Fruit fly (Drosophila melanogaster): ENCODE measurements around the gene Tdrd3.
A peak's percentile ranks its signal among the peaks of the same experiment; 100 is the strongest.

The Tdrd3 gene

dm6 chr3L:14789676-14790075, 3.1 kb downstream of the Tdrd3 start, which contains the start of gene Helz (continued):
- TF ChIP-seq zfh2 (GFP tag; optimal IDR thresholded peaks at IDR 0.05) (peak; percentile 10), yki (optimal IDR thresholded peaks at IDR 0.05) (no peak), CG8478 (optimal IDR thresholded peaks at IDR 0.05) (no peak), CG3163 (GFP tag; optimal IDR thresholded peaks at IDR 0.05) (no peak), Lpt (GFP tag; optimal IDR thresholded peaks at IDR 0.05) (no peak), Usf (GFP tag; optimal IDR thresholded peaks at IDR 0.05) (no peak), CG9932 (GFP tag; IDR thresholded peaks at IDR 0.05) (peak; percentile 69), CG10267 (tag; optimal IDR thresholded peaks at IDR 0.05) (peak; percentile 67), H2.0 (GFP tag; IDR thresholded peaks at IDR 0.05) (0 out of 2 replicates have a peak, but pooled peaks have one; percentile 12), Gsc (GFP tag; IDR thresholded peaks at IDR 0.05) (no peak), CG16815 (GFP tag; optimal IDR thresholded peaks at IDR 0.05) (no peak), luna (GFP tag; optimal IDR thresholded peaks at IDR 0.05) (no peak), CG10431 (GFP tag; optimal IDR thresholded peaks at IDR 0.05) (no peak), CG10654 (GFP tag; optimal IDR thresholded peaks at IDR 0.05) (no peak), CG12299 (tag; optimal IDR thresholded peaks at IDR 0.05) (no peak), CG8290 (GFP tag; optimal IDR thresholded peaks at IDR 0.05) (no peak), CG8290 (tag; optimal IDR thresholded peaks at IDR 0.05) (peak in 1 of 2 experiments; percentile 77), CG1603 (tag; optimal IDR thresholded peaks at IDR 0.05) (peak; percentile 52), CG1233 (GFP tag; optimal IDR thresholded peaks at IDR 0.05) (no peak), ssp (GFP tag; IDR thresholded peaks at IDR 0.05) (no peak), lmd (GFP tag; IDR thresholded peaks at IDR 0.05) (no peak), CG17829 (tag; optimal IDR thresholded peaks at IDR 0.05) (no peak), Jarid2 (GFP tag; optimal IDR thresholded peaks at IDR 0.05) (no peak), CG30020 (tag; optimal IDR thresholded peaks at IDR 0.05) (no peak), corto (GFP tag; optimal IDR thresholded peaks at IDR 0.05) (no peak), ase (GFP tag; IDR thresholded peaks at IDR 0.05) (no peak), trem (tag; optimal IDR thresholded peaks at IDR 0.05) (no peak), Atf6 (GFP tag; IDR thresholded peaks at IDR 0.05) (no peak), fd96Cb (tag; optimal IDR thresholded peaks at IDR 0.05) (no peak), bab2 (GFP tag; optimal IDR thresholded peaks at IDR 0.05) (no peak), Dp (GFP tag; optimal IDR thresholded peaks at IDR 0.05) (peak; percentile 96), Dfd (GFP tag; optimal IDR thresholded peaks at IDR 0.05) (no peak), CTCF (GFP tag; optimal IDR thresholded peaks at IDR 0.05) (no peak), fru (optimal IDR thresholded peaks at IDR 0.05) (no peak), cg (GFP tag; optimal IDR thresholded peaks at IDR 0.05) (no peak), Fer2 (tag; optimal IDR thresholded peaks at IDR 0.05) (no peak), CG13296 (GFP tag; optimal IDR thresholded peaks at IDR 0.05) (no peak), CG4854 (GFP tag; optimal IDR thresholded peaks at IDR 0.05) (no peak), CG6813 (GFP tag; optimal IDR thresholded peaks at IDR 0.05) (no peak), CG12155 (GFP tag; optimal IDR thresholded peaks at IDR 0.05) (no peak), ash1 (GFP tag; optimal IDR thresholded peaks at IDR 0.05) (no peak), Trl (optimal IDR thresholded peaks at IDR 0.05) (no peak), Trl (GFP tag; optimal IDR thresholded peaks at IDR 0.05) (no peak), CG6854 (GFP tag; optimal IDR thresholded peaks at IDR 0.05) (no peak), Oli (tag; optimal IDR thresholded peaks at IDR 0.05) (no peak), CG12659 (GFP tag; optimal IDR thresholded peaks at IDR 0.05) (no peak), NK7.1 (GFP tag; optimal IDR thresholded peaks at IDR 0.05) (no peak), CG2678 (tag; optimal IDR thresholded peaks at IDR 0.05) (no peak), YL-1 (GFP tag; optimal IDR thresholded peaks at IDR 0.05) (no peak), CG33557 (GFP tag; optimal IDR thresholded peaks at IDR 0.05) (no peak), tin (GFP tag; optimal IDR thresholded peaks at IDR 0.05) (no peak), dpn (GFP tag; optimal IDR thresholded peaks at IDR 0.05) (no peak), Sin3A (optimal IDR thresholded peaks at IDR 0.05) (no peak), CG14667 (GFP tag; IDR thresholded peaks at IDR 0.05) (no peak), bowl (GFP tag; IDR thresholded peaks at IDR 0.05) (no peak)
